Fruit fly (Drosophila melanogaster): Measurements from ENCODE around the gene Jupiter.
A peak's percentile ranks its signal among the peaks of the same experiment; 100 is the strongest.

Jupiter gene

DNA sequence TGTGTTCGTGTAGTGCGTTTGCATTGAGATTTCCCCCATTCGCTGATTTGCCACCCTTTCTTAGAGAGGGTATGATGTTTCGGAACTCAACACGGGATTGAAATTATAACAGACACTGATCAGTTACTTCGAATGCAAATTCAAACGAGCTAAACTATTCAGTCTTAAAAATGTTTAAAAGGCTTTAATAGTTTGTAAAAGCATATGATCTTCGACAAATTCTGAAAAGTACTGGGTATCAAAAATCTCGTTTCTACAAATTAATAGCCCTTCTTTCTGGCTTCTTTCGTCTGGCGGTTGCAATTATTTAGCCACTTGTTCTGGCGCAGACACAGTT lies 37.5 kb downstream of the Jupiter start:
- no peak for TF ChIP-seq rgr (GFP tag; optimal IDR thresholded peaks at IDR 0.05)
- peak; percentile 59 for TF ChIP-seq ey (GFP tag; optimal IDR thresholded peaks at IDR 0.05)

DNA sequence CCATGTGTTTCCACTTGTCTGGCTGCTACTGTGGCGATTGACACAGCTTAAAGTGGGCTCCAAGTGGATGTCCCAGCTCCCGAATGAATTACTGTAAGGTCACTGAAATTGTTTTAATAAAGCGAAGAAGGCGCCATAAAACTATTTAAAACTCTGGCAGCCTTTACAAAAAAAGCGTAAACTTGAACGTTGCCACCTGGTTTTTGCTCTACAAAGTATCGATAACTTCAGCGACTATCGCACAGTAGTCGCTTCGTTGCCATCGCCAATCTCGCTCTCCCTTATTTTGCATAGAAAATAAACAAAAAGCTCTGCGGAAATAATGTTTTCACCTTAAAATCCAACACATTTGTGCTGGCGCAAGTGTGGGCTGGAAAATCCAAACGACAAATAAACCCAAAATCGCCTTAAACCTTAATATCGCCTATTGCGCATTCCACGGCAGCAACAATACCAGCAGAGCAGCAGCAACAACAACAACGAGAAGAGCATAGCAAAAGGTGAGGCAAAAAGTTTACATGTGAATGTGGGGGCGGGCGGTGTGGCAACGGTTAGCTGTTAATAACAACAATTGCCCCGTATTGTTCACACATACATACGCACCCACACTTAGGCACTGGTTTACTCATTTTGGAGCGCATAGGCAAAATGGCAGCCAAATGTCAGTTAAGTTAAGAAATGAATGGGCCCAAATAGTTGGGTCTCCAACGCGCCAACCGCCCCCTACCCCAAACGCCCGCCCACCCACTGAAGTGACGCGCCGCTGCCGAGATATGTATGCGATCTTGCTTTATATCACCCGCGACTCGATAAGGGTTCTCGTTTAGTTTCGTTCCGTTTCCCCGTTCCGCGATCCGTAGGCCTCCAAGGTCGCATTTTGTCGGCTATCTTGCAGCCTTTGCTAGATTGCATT lies 38.1 kb downstream of the Jupiter start, which contains the start of gene wkd:
wkd (plus strand) TSS at position 237 of the 913 bp plus-strand sequence.
- TF ChIP-seq Hr83 (GFP tag; optimal IDR thresholded peaks at IDR 0.05; ENCODE audit: poor library complexity, severe bottlenecking) (peak; percentile 3), OdsH (GFP tag; optimal IDR thresholded peaks at IDR 0.05) (peak; percentile 10), lola (GFP tag; optimal IDR thresholded peaks at IDR 0.05) (no peak), psq (GFP tag; optimal IDR thresholded peaks at IDR 0.05) (peak; percentile 37), jim (GFP tag; optimal IDR thresholded peaks at IDR 0.05) (no peak), CG32264 (GFP tag; optimal IDR thresholded peaks at IDR 0.05) (no peak)

DNA sequence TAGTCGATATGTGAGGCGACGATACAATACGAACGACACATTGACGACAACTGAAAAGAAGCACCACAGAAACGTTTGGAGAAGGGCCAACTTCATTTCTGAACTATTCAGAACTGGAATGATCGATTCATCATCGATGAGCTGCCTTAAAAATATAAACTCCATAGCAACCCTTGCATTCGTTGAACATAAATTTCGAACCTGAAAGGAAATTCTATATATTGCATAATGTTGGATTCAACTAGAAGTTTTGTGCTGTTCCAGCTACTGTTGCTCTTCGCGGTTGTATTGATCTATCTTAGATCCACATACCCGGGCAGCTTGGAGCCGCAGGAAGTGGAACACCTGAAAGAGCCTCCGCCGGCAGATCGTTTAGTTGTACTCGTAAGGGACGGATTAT lies 41.1 kb downstream of the Jupiter start, which contains the start of the genes CG6790 and CG5342:
CG6790 (minus strand) TSS at position 101 of the 400 bp plus-strand sequence.
CG5342 (plus strand) TSS at position 182 of the 400 bp plus-strand sequence.
- TF ChIP-seq Jra (GFP tag; optimal IDR thresholded peaks at IDR 0.05) (no peak), Hnf4 (GFP tag; optimal IDR thresholded peaks at IDR 0.05) (no peak), Dfd (GFP tag; optimal IDR thresholded peaks at IDR 0.05) (no peak)

DNA sequence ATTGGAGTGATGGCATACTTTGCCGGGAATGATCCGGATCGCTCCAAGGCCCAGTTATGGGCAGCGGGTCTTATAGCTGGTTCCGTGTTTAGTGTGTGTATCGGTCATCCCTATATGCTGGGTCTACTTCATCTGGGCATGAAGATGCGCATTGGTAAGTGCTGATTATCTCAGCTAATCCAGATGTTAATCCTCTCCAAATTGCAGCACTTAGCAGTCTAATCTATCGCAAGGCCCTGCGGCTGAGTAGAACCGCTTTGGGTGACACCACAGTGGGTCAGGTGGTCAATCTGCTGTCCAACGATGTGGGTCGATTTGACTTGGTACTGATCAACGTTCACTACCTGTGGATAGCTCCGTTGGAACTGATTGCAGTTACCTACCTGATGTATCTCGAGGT lies 48.3 kb downstream of the Jupiter start:
- TF ChIP-seq lola (GFP tag; optimal IDR thresholded peaks at IDR 0.05) (no peak), Hnf4 (GFP tag; optimal IDR thresholded peaks at IDR 0.05) (no peak), dl (GFP tag; optimal IDR thresholded peaks at IDR 0.05; ENCODE audit: insufficient read depth in 1 of 2, partially characterized antibody in 2 of 2) (no peak), N (GFP tag; optimal IDR thresholded peaks at IDR 0.05) (no peak), pan (optimal IDR thresholded peaks at IDR 0.05) (no peak), Dif (GFP tag; optimal IDR thresholded peaks at IDR 0.05; ENCODE audit: partially characterized antibody) (no peak), CG9705 (GFP tag; optimal IDR thresholded peaks at IDR 0.05) (no peak), Dfd (GFP tag; optimal IDR thresholded peaks at IDR 0.05) (no peak)

DNA sequence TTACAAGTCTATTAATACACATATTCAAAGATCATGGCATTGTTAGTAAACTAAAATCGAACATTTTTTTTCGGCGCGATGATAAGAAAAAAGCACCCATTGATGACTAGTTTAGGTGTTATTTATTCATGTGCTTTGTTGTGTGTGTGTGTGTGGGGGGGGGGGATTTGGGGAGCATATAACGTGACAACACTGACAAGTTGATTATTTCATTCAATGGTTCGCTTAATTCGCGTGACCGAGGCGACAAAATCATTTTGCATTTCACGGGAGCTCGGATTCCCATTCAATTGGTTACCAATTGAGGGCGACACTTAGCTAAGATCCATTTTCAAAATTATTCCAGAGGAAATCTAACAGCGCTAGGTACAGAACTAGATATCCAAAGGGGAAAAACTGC lies 49.7 kb downstream of the Jupiter start:
- no peak for TF ChIP-seq sv (GFP tag; optimal IDR thresholded peaks at IDR 0.05)
- no peak for TF ChIP-seq sage (GFP tag; optimal IDR thresholded peaks at IDR 0.05)
- no peak for TF ChIP-seq Rel (GFP tag; optimal IDR thresholded peaks at IDR 0.05)
- TF ChIP-seq Rel (tag; optimal IDR thresholded peaks at IDR 0.05) = no peak
- no peak for TF ChIP-seq Mio (GFP tag; optimal IDR thresholded peaks at IDR 0.05)
- TF ChIP-seq Hr83 (GFP tag; optimal IDR thresholded peaks at IDR 0.05; ENCODE audit: poor library complexity, severe bottlenecking) = no peak
- TF ChIP-seq Hnf4 (GFP tag; optimal IDR thresholded peaks at IDR 0.05) = no peak
- no peak for TF ChIP-seq Sp1 (GFP tag; optimal IDR thresholded peaks at IDR 0.05)
- no peak for TF ChIP-seq tai (GFP tag; optimal IDR thresholded peaks at IDR 0.05)
- TF ChIP-seq woc (GFP tag; optimal IDR thresholded peaks at IDR 0.05) = no peak
- no peak for TF ChIP-seq rgr (GFP tag; optimal IDR thresholded peaks at IDR 0.05)
- no peak for TF ChIP-seq CG32264 (GFP tag; optimal IDR thresholded peaks at IDR 0.05)
- TF ChIP-seq br (GFP tag; optimal IDR thresholded peaks at IDR 0.05) = no peak
- TF ChIP-seq psq (GFP tag; optimal IDR thresholded peaks at IDR 0.05) = no peak
- no peak for TF ChIP-seq Abd-B (GFP tag; optimal IDR thresholded peaks at IDR 0.05)

DNA sequence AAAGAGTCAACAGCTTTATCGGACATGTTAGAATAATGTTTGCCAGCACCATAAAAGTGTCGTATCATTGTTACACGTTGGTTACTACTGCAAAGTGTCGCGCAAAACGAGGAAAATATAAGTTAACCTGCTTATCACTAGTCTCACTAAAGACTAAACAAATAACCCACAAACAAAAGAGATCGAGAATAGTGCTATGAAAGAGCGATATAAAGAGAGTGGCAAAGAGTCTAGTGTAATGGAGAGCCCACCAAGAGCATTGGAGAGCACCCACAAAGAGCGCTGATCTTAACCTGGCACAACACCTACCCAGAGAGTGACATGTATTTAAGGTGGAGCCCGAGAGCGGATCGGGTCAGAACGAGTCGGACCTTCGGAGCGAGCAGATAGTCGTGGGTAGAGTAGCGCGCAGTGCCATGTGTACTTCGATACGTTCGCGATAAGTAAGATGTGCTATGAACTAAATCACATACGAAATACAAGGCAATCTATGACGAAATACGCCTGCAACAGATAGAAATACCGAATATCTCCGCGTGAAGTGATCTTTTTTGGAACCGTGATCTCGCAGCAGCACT lies 50.7 kb downstream of the Jupiter start, which contains the start of gene Mrp4:
Mrp4 (plus strand) TSS at position 378 of the 578 bp plus-strand sequence.
- no peak for TF ChIP-seq Hr78 (GFP tag; optimal IDR thresholded peaks at IDR 0.05)
- peak; percentile 95 for TF ChIP-seq Hr83 (GFP tag; optimal IDR thresholded peaks at IDR 0.05; ENCODE audit: poor library complexity, severe bottlenecking)
- TF ChIP-seq tai (GFP tag; optimal IDR thresholded peaks at IDR 0.05) = no peak
- peak; percentile 75 for TF ChIP-seq Hnf4 (GFP tag; optimal IDR thresholded peaks at IDR 0.05)
- no peak for TF ChIP-seq usp (GFP tag; optimal IDR thresholded peaks at IDR 0.05)
- TF ChIP-seq psq (GFP tag; optimal IDR thresholded peaks at IDR 0.05) = no peak
- peak; percentile 57 for TF ChIP-seq br (GFP tag; optimal IDR thresholded peaks at IDR 0.05)
- TF ChIP-seq dmrt93B (GFP tag; optimal IDR thresholded peaks at IDR 0.05) = no peak
- no peak for TF ChIP-seq ey (GFP tag; optimal IDR thresholded peaks at IDR 0.05)
- peak; percentile 10 for TF ChIP-seq sage (GFP tag; optimal IDR thresholded peaks at IDR 0.05)
- no peak for TF ChIP-seq Abd-B (GFP tag; optimal IDR thresholded peaks at IDR 0.05)
- TF ChIP-seq fru (GFP tag; optimal IDR thresholded peaks at IDR 0.05) = peak; percentile 10
- TF ChIP-seq HLH106 (tag; optimal IDR thresholded peaks at IDR 0.05) = no peak
- TF ChIP-seq N (GFP tag; optimal IDR thresholded peaks at IDR 0.05) = no peak
- TF ChIP-seq jim (GFP tag; optimal IDR thresholded peaks at IDR 0.05) = no peak
- TF ChIP-seq Dif (GFP tag; optimal IDR thresholded peaks at IDR 0.05; ENCODE audit: partially characterized antibody) = peak; percentile 99
- no peak for TF ChIP-seq pan (optimal IDR thresholded peaks at IDR 0.05)
- no peak for TF ChIP-seq Jra (GFP tag; optimal IDR thresholded peaks at IDR 0.05)
- no peak for TF ChIP-seq dsf (GFP tag; optimal IDR thresholded peaks at IDR 0.05; ENCODE audit: borderline replicate concordance)
- TF ChIP-seq brk (GFP tag; optimal IDR thresholded peaks at IDR 0.05) = no peak
- TF ChIP-seq Rel (GFP tag; optimal IDR thresholded peaks at IDR 0.05) = peak; percentile 46
- no peak for TF ChIP-seq Rel (tag; optimal IDR thresholded peaks at IDR 0.05)
- TF ChIP-seq sv (GFP tag; optimal IDR thresholded peaks at IDR 0.05) = peak; percentile 51
- peak; percentile 97 to 98 for TF ChIP-seq dl (GFP tag; optimal IDR thresholded peaks at IDR 0.05; ENCODE audit: insufficient read depth in 1 of 2, partially characterized antibody in 2 of 2)
- TF ChIP-seq foxo (GFP tag; optimal IDR thresholded peaks at IDR 0.05) = no peak
- no peak for TF ChIP-seq Myc (optimal IDR thresholded peaks at IDR 0.05)

All from whole organism, wandering third instar larva.